Fruit fly (Drosophila melanogaster) whole organism, prepupa: ENCODE measurements around the gene CG16779.

Source experiments
- CG10631 ChIP-seq: fragments of 200-800 bp; sonication (Bioruptor generic); optimal IDR thresholded peaks from 2 replicates; lab custom pipeline; 2016; ENCODE audit warnings: missing biosample characterization, missing genetic modification characterization
- CG10669 ChIP-seq: fragments of 200-800 bp; sonication (Bioruptor generic); optimal IDR thresholded peaks from 3 replicates; lab custom pipeline; 2018; ENCODE audit warnings: missing biosample characterization, mild to moderate bottlenecking, missing genetic modification characterization, moderate library complexity
- CG11294 ChIP-seq: fragments of 200-800 bp; sonication (Bioruptor generic); IDR thresholded peaks from 2 replicates; pipeline ENCODE4 v1.3.6; 2022; ENCODE audit warnings: missing biosample characterization, missing genetic modification characterization
- CG11902 ChIP-seq: fragments of 200-800 bp; sonication (Bioruptor generic); optimal IDR thresholded peaks from 3 replicates; lab custom pipeline; 2016; ENCODE audit warnings: missing biosample characterization, missing genetic modification characterization
- CG15336 ChIP-seq: fragments of 200-800 bp; sonication (Bioruptor generic); IDR thresholded peaks from 2 replicates; pipeline ENCODE4 v1.3.6; 2022; ENCODE audit warnings: missing biosample characterization, missing genetic modification characterization
- CG1621 ChIP-seq: fragments of 200-800 bp; sonication (Bioruptor generic); optimal IDR thresholded peaks from 3 replicates; lab custom pipeline; 2018; ENCODE audit warnings: missing biosample characterization, mild to moderate bottlenecking, missing genetic modification characterization
- CG16779 ChIP-seq: fragments of 200-800 bp; sonication (Bioruptor generic); optimal IDR thresholded peaks from 3 replicates; lab custom pipeline; 2017; ENCODE audit warnings: missing biosample characterization, mild to moderate bottlenecking, missing genetic modification characterization
- CG31627 ChIP-seq: fragments of 200-800 bp; sonication (Bioruptor generic); optimal IDR thresholded peaks from 3 replicates; lab custom pipeline; 2016; ENCODE audit warnings: missing biosample characterization, missing genetic modification characterization
- CG34406 ChIP-seq: fragments of 200-800 bp; sonication (Bioruptor generic); optimal IDR thresholded peaks from 3 replicates; lab custom pipeline; 2016; ENCODE audit warnings: missing biosample characterization, missing genetic modification characterization
- CG3919 ChIP-seq: fragments of 200-800 bp; sonication (Bioruptor generic); optimal IDR thresholded peaks from 3 replicates; lab custom pipeline; 2016; ENCODE audit warnings: missing biosample characterization, missing genetic modification characterization
- CG4318 ChIP-seq: fragments of 200-800 bp; sonication (Bioruptor generic); optimal IDR thresholded peaks from 3 replicates; lab custom pipeline; 2017; ENCODE audit warnings: missing biosample characterization, mild to moderate bottlenecking, missing genetic modification characterization
- CG6163 ChIP-seq: fragments of 200-800 bp; sonication (Bioruptor generic); IDR thresholded peaks from 3 replicates; pipeline ENCODE4 v1.3.6; 2022; ENCODE audit warnings: missing biosample characterization, missing genetic modification characterization
- CG6276 ChIP-seq: fragments of 200-800 bp; sonication (Bioruptor generic); optimal IDR thresholded peaks from 2 replicates; lab custom pipeline; 2017; ENCODE audit warnings: missing biosample characterization, mild to moderate bottlenecking, missing genetic modification characterization
- CG6792 ChIP-seq: fragments of 200-800 bp; sonication (Bioruptor generic); optimal IDR thresholded peaks from 3 replicates; lab custom pipeline; 2016; ENCODE audit warnings: missing biosample characterization, missing genetic modification characterization
- CG6808 ChIP-seq: fragments of 200-800 bp; sonication (Bioruptor generic); optimal IDR thresholded peaks from 3 replicates; lab custom pipeline; 2017; ENCODE audit warnings: missing biosample characterization, missing genetic modification characterization, mild to moderate bottlenecking, moderate library complexity, missing genetic modification reagents
- CG6854 ChIP-seq: fragments of 200-800 bp; sonication (Bioruptor generic); optimal IDR thresholded peaks from 2 replicates; lab custom pipeline; 2017; ENCODE audit warnings: missing biosample characterization, mild to moderate bottlenecking, missing genetic modification characterization
- CG7368 ChIP-seq: fragments of 200-800 bp; sonication (Bioruptor generic); optimal IDR thresholded peaks from 3 replicates; lab custom pipeline; 2016; ENCODE audit warnings: missing biosample characterization, missing genetic modification characterization
- CG8319 ChIP-seq: fragments of 200-800 bp; sonication (Bioruptor generic); optimal IDR thresholded peaks from 3 replicates; lab custom pipeline; 2016; ENCODE audit warnings: missing biosample characterization, missing genetic modification characterization
- CG9139 ChIP-seq: fragments of 200-800 bp; sonication (Bioruptor generic); optimal IDR thresholded peaks from 3 replicates; lab custom pipeline; 2017; ENCODE audit warnings: missing biosample characterization, mild to moderate bottlenecking, missing genetic modification characterization
- Eip75B ChIP-seq: fragments of 200-800 bp; sonication (Bioruptor generic); optimal IDR thresholded peaks from 3 replicates; lab custom pipeline; 2016; ENCODE audit warnings: missing biosample characterization, missing genetic modification characterization
- Eip78C ChIP-seq: fragments of 200-800 bp; sonication (Bioruptor generic); peaks from one replicate; lab custom pipeline; 2016; ENCODE audit warnings: missing biosample characterization, missing genetic modification characterization
- Eip93F ChIP-seq: fragments of 200-800 bp; sonication (Bioruptor generic); optimal IDR thresholded peaks from 2 replicates; lab custom pipeline; 2016; ENCODE audit warnings: missing biosample characterization, mild to moderate bottlenecking, missing genetic modification characterization
- Ets21C ChIP-seq: fragments of 200-800 bp; sonication (Bioruptor generic); optimal IDR thresholded peaks from 3 replicates; lab custom pipeline; 2016; ENCODE audit warnings: missing biosample characterization, missing genetic modification characterization
- Ets96B ChIP-seq: fragments of 200-800 bp; optimal IDR thresholded peaks from 2 replicates; lab custom pipeline; 2019; ENCODE audit warnings: missing biosample characterization, mild to moderate bottlenecking, missing genetic modification characterization, moderate library complexity
- Gug ChIP-seq: fragments of 200-800 bp; sonication (Bioruptor generic); IDR thresholded peaks from 2 replicates; pipeline ENCODE4 v1.3.6; 2022; ENCODE audit warnings: missing biosample characterization, missing genetic modification characterization
- Hr39 ChIP-seq: fragments of 200-800 bp; sonication (Bioruptor generic); optimal IDR thresholded peaks from 2 replicates; lab custom pipeline; 2016; ENCODE audit warnings: missing biosample characterization, missing genetic modification characterization
- Lpt ChIP-seq: fragments of 200-800 bp; sonication (Bioruptor generic); optimal IDR thresholded peaks from 3 replicates; lab custom pipeline; 2016; ENCODE audit warnings: missing biosample characterization, missing genetic modification characterization
- Met ChIP-seq: fragments of 200-800 bp; sonication (Bioruptor generic); optimal IDR thresholded peaks from 3 replicates; lab custom pipeline; 2016; ENCODE audit warnings: missing biosample characterization, missing genetic modification characterization
- OdsH ChIP-seq: fragments of 200-800 bp; sonication (Bioruptor generic); optimal IDR thresholded peaks from 3 replicates; lab custom pipeline; 2016; ENCODE audit warnings: missing biosample characterization, missing genetic modification characterization
- Smox ChIP-seq: fragments of 200-800 bp; sonication (Bioruptor generic); optimal IDR thresholded peaks from 3 replicates; lab custom pipeline; 2016; ENCODE audit warnings: missing biosample characterization, missing genetic modification characterization
- Sox102F ChIP-seq: fragments of 200-800 bp; sonication (Bioruptor generic); optimal IDR thresholded peaks from 2 replicates; lab custom pipeline; 2016; ENCODE audit warnings: missing biosample characterization, mild to moderate bottlenecking, missing genetic modification characterization
- Sox14 ChIP-seq: fragments of 200-800 bp; sonication (Bioruptor generic); optimal IDR thresholded peaks from 3 replicates; lab custom pipeline; 2016; ENCODE audit warnings: missing biosample characterization, missing genetic modification characterization
- Sox15 ChIP-seq: fragments of 200-800 bp; sonication (Bioruptor generic); optimal IDR thresholded peaks from 3 replicates; lab custom pipeline; 2016; ENCODE audit warnings: missing biosample characterization, missing genetic modification characterization
- achi ChIP-seq: fragments of 200-800 bp; sonication (Bioruptor generic); optimal IDR thresholded peaks from 3 replicates; lab custom pipeline; 2016; ENCODE audit warnings: missing biosample characterization, missing genetic modification characterization
- cyc ChIP-seq: fragments of 200-800 bp; sonication (Bioruptor generic); optimal IDR thresholded peaks from 3 replicates; lab custom pipeline; 2016; ENCODE audit warnings: missing biosample characterization, missing genetic modification characterization
- dac ChIP-seq: fragments of 200-800 bp; sonication (Bioruptor generic); optimal IDR thresholded peaks from 2 replicates; lab custom pipeline; 2017; ENCODE audit warnings: missing biosample characterization, mild to moderate bottlenecking, missing genetic modification characterization
- dsx ChIP-seq: fragments of 200-800 bp; optimal IDR thresholded peaks from 3 replicates; lab custom pipeline; 2019; ENCODE audit warnings: missing biosample characterization, mild to moderate bottlenecking, missing genetic modification characterization, moderate library complexity; ENCODE audit not compliant: poor library complexity, severe bottlenecking
- eg ChIP-seq: fragments of 200-800 bp; sonication (Bioruptor generic); IDR thresholded peaks from 3 replicates; pipeline ENCODE4 v1.3.6; 2022; ENCODE audit warnings: missing biosample characterization, missing genetic modification characterization
- esn ChIP-seq: fragments of 200-800 bp; sonication (Bioruptor generic); optimal IDR thresholded peaks from 2 replicates; lab custom pipeline; 2016; ENCODE audit warnings: missing biosample characterization, mild to moderate bottlenecking, missing genetic modification characterization, moderate library complexity
- fd85E ChIP-seq: fragments of 200-800 bp; sonication (Bioruptor generic); optimal IDR thresholded peaks from 3 replicates; lab custom pipeline; 2016; ENCODE audit warnings: missing biosample characterization, missing genetic modification characterization
- fkh ChIP-seq: fragments of 200-800 bp; sonication (Bioruptor generic); optimal IDR thresholded peaks from 3 replicates; lab custom pipeline; 2017; ENCODE audit warnings: missing biosample characterization, mild to moderate bottlenecking, missing genetic modification characterization, moderate library complexity
- net ChIP-seq: fragments of 200-800 bp; sonication (Bioruptor generic); optimal IDR thresholded peaks from 3 replicates; lab custom pipeline; 2016; ENCODE audit warnings: missing biosample characterization, missing genetic modification characterization
- pdm3 ChIP-seq: fragments of 200-800 bp; sonication (Bioruptor generic); optimal IDR thresholded peaks from 3 replicates; lab custom pipeline; 2016; ENCODE audit warnings: missing biosample characterization, missing genetic modification characterization
- spab ChIP-seq: fragments of 200-800 bp; sonication (Bioruptor generic); optimal IDR thresholded peaks from 2 replicates; lab custom pipeline; 2017; ENCODE audit warnings: missing biosample characterization, mild to moderate bottlenecking, missing genetic modification characterization, missing genetic modification reagents
- ss ChIP-seq, 2 experiments: fragments of 200-800 bp; sonication (Bioruptor generic); optimal IDR thresholded peaks; 2 replicates in 1 of 2; 3 replicates in 1 of 2; lab custom pipeline; 2017 to 2018; ENCODE audit warnings: mild to moderate bottlenecking in 2 of 2, missing biosample characterization in 2 of 2, missing genetic modification characterization in 2 of 2, moderate library complexity in 1 of 2
- svp ChIP-seq: fragments of 200-800 bp; sonication (Bioruptor generic); peaks from one replicate; lab custom pipeline; 2016; ENCODE audit warnings: missing biosample characterization, missing genetic modification characterization
- topi ChIP-seq: fragments of 200-800 bp; sonication (Bioruptor generic); optimal IDR thresholded peaks from 3 replicates; lab custom pipeline; 2016; ENCODE audit warnings: missing biosample characterization, missing genetic modification characterization
- vri ChIP-seq: fragments of 200-800 bp; sonication (Bioruptor generic); optimal IDR thresholded peaks from 3 replicates; lab custom pipeline; 2016; ENCODE audit warnings: missing biosample characterization, mild to moderate bottlenecking, missing genetic modification characterization

The CG16779 gene

dm6 chr3R:9433270-9433669 lies 60.2 kb downstream of the CG16779 start:
- TF ChIP-seq Eip78C (GFP tag; lab: Kevin White, UChicago) (peak; percentile 27), Sox15 (GFP tag; lab: Kevin White, UChicago) (no peak)
- TF ChIP-seq, all 60 proteins: peak for 1

DNA sequence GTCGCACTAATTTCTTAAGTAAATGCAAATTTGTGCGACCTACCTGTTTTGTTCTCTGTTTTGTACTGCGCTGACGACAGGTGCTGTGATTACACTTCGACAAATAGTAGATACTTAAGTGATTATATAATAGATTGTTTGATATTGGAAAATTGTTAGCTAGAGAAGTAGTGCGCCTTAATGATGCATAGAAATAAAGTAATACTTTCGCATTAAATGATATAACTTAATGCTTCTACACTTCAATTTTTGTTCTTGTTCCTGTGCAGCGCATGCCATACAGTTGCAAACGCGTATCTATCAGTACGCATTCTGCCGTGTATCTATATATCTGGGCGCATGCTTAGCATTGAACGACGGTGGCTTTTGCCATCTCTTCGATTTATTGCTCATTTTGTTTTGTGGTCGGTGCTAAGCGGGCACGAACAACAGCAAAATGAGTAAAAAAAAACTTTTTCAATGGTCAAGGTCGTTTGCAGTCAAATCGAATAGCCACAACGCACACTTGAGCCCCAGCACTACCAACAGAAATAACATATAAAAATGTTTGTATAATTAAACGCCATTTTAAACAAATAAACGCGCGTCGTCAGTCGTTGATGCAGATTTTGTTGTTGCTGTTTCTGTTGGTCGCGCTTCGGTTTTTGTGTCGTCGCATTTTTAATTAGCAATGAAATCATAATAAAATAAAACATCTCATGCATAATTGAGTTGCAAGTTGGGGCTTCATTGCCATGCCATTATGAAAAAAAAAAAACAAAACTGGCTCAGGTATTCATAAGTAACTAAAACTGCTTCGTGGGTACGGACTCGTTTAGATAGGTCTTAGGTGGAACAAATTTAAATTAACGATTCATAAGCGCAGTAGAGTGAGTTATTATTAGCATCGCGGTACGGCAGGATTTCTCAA lies 62.9 kb downstream of the CG16779 start:
- TF ChIP-seq achi (GFP tag; lab: Kevin White, UChicago) (peak; percentile 33), fd85E (no peak), CG7368 (no peak), Gug (GFP tag; lab: Robert Waterston, UW) (peak; percentile 26; the same call in 1 of the 2 replicates), CG31627 (GFP tag; lab: Kevin White, UChicago) (no peak), net (GFP tag; lab: Kevin White, UChicago) (peak; percentile 32), ss (GFP tag; optimal IDR thresholded peaks at IDR 0.05; lab: Kevin White, UChicago) (no peak), svp (no peak), Ets96B (tag; lab: Kevin White, UChicago) (peak; percentile 7), CG6163 (GFP tag; lab: Robert Waterston, UW) (0 out of 3 replicates have a peak, but pooled peaks have one; percentile 10), CG4318 (no peak), Sox15 (GFP tag; lab: Kevin White, UChicago) (no peak), CG6276 (GFP tag; lab: Kevin White, UChicago) (peak; percentile 26), OdsH (GFP tag; lab: Kevin White, UChicago) (peak; percentile 27), CG8319 (no peak), CG6792 (no peak), Lpt (GFP tag; lab: Kevin White, UChicago) (peak; percentile 17), CG15336 (peak; percentile 56), CG9139 (no peak), Met (GFP tag; lab: Kevin White, UChicago) (no peak), Eip75B (no peak), esn (GFP tag; lab: Kevin White, UChicago) (no peak), CG1621 (tag; lab: Kevin White, UChicago) (no peak), CG10669 (no peak), CG3919 (GFP tag; lab: Kevin White, UChicago) (peak; percentile 24), Sox14 (GFP tag; lab: Kevin White, UChicago) (peak; percentile 10), Eip78C (GFP tag; lab: Kevin White, UChicago) (peak; percentile 37), spab (GFP tag; lab: Kevin White, UChicago) (no peak), CG11294 (GFP tag; lab: Robert Waterston, UW) (no peak), Ets21C (GFP tag; lab: Kevin White, UChicago) (no peak), cyc (GFP tag; lab: Kevin White, UChicago) (no peak), pdm3 (GFP tag; lab: Kevin White, UChicago) (peak; percentile 2), Eip93F (GFP tag; lab: Kevin White, UChicago) (no peak), fkh (peak; percentile 10), CG34406 (no peak), vri (no peak), Sox102F (GFP tag; lab: Kevin White, UChicago) (no peak), dsx (no peak), CG6854 (GFP tag; lab: Kevin White, UChicago) (no peak), topi (GFP tag; lab: Kevin White, UChicago) (no peak), CG10631 (GFP tag; lab: Kevin White, UChicago) (peak; percentile 7), CG11902 (GFP tag; lab: Kevin White, UChicago) (no peak), Smox (no peak), eg (GFP tag; lab: Robert Waterston, UW) (0 out of 3 replicates have a peak, but pooled peaks have one; percentile 50), dac (no peak), CG16779 (tag; lab: Kevin White, UChicago) (no peak), Hr39 (GFP tag; lab: Kevin White, UChicago) (no peak), CG6808 (GFP tag; lab: Kevin White, UChicago) (no peak)
